Fruit fly (Drosophila melanogaster): ENCODE data around the gene CG6678.
A peak's percentile ranks its signal among the peaks of the same experiment; 100 is the strongest.

CG6678 gene

dm6 chr3R:21849988-21850460 is 36.8 kb upstream of the CG6678 start (continued):
- no peak for TF ChIP-seq CG42726 (GFP tag; IDR thresholded peaks at IDR 0.05; ENCODE audit: partially characterized antibody)
- peak; percentile 11 for TF ChIP-seq CG4424 (GFP tag; optimal IDR thresholded peaks at IDR 0.05)
- TF ChIP-seq otp (GFP tag; IDR thresholded peaks at IDR 0.05) = no peak
- no peak for TF ChIP-seq ttk (GFP tag; IDR thresholded peaks at IDR 0.05)
- no peak for TF ChIP-seq Opbp (GFP tag; IDR thresholded peaks at IDR 0.05; ENCODE audit: partially characterized antibody)
- no peak for TF ChIP-seq Rfx (GFP tag; IDR thresholded peaks at IDR 0.05)
- TF ChIP-seq Hr51 (GFP tag; optimal IDR thresholded peaks at IDR 0.05) = peak; percentile 34 to 38
- TF ChIP-seq tup (GFP tag; optimal IDR thresholded peaks at IDR 0.05) = peak; percentile 14
- TF ChIP-seq Hmr (GFP tag; optimal IDR thresholded peaks at IDR 0.05) = no peak
- TF ChIP-seq repo (GFP tag; optimal IDR thresholded peaks at IDR 0.05) = no peak
- peak; percentile 6 for TF ChIP-seq CG8281 (tag; optimal IDR thresholded peaks at IDR 0.05)
- TF ChIP-seq CG11085 (GFP tag; IDR thresholded peaks at IDR 0.05) = no peak
- no peak for TF ChIP-seq br (optimal IDR thresholded peaks at IDR 0.05)
- 0 out of 2 replicates have a peak, but pooled peaks have one; percentile 3 for TF ChIP-seq Rx (GFP tag; IDR thresholded peaks at IDR 0.05)
- peak; percentile 3 for TF ChIP-seq CG12942 (GFP tag; optimal IDR thresholded peaks at IDR 0.05)
- no peak for TF ChIP-seq CG18764 (GFP tag; optimal IDR thresholded peaks at IDR 0.05)
- TF ChIP-seq dysf (GFP tag; IDR thresholded peaks at IDR 0.05) = peak; percentile 40; the same call in 1 of the 3 replicates
- no peak for TF ChIP-seq CG3281 (GFP tag; optimal IDR thresholded peaks at IDR 0.05)
- no peak for TF ChIP-seq GATAe (GFP tag; conservative IDR thresholded peaks at IDR 0.05)
- peak; percentile 60 for TF ChIP-seq CG33557 (GFP tag; optimal IDR thresholded peaks at IDR 0.05)
- TF ChIP-seq CG13775 (GFP tag; optimal IDR thresholded peaks at IDR 0.05) = peak; percentile 35
- TF ChIP-seq CG4820 (GFP tag; optimal IDR thresholded peaks at IDR 0.05) = peak; percentile 32
- TF ChIP-seq CG2116 (GFP tag; optimal IDR thresholded peaks at IDR 0.05) = peak; percentile 10
- TF ChIP-seq CG30020 (tag; optimal IDR thresholded peaks at IDR 0.05) = no peak
- peak; percentile 3 for TF ChIP-seq CG5180 (GFP tag; optimal IDR thresholded peaks at IDR 0.05)
- peak; percentile 13 for TF ChIP-seq ems (GFP tag; optimal IDR thresholded peaks at IDR 0.05)
- TF ChIP-seq PHDP (tag; optimal IDR thresholded peaks at IDR 0.05) = peak; percentile 25
- TF ChIP-seq zfh1 (GFP tag; IDR thresholded peaks at IDR 0.05) = no peak
- peak; percentile 37 for TF ChIP-seq tx (GFP tag; optimal IDR thresholded peaks at IDR 0.05)
- TF ChIP-seq bbx (GFP tag; IDR thresholded peaks at IDR 0.05; ENCODE audit: partially characterized antibody) = no peak
- TF ChIP-seq gfzf (GFP tag; optimal IDR thresholded peaks at IDR 0.05) = no peak
- TF ChIP-seq psq (GFP tag; optimal IDR thresholded peaks at IDR 0.05) = no peak
- TF ChIP-seq CG17186 (GFP tag; optimal IDR thresholded peaks at IDR 0.05) = no peak
- peak; percentile 11 for TF ChIP-seq CG9437 (GFP tag; optimal IDR thresholded peaks at IDR 0.05)
- peak; percentile 57 for TF ChIP-seq CG17385 (GFP tag; optimal IDR thresholded peaks at IDR 0.05)
- TF ChIP-seq kay (GFP tag; optimal IDR thresholded peaks at IDR 0.05) = peak; percentile 38
- TF ChIP-seq sob (GFP tag; IDR thresholded peaks at IDR 0.05) = peak; percentile 53; the same call in 1 of the 2 replicates
- peak; percentile 64 for TF ChIP-seq lilli (GFP tag; optimal IDR thresholded peaks at IDR 0.05)
- TF ChIP-seq Ptx1 (GFP tag; IDR thresholded peaks at IDR 0.05) = no peak; the same call in 1 of the 2 replicates
- TF ChIP-seq CG15514 (GFP tag; optimal IDR thresholded peaks at IDR 0.05) = no peak
- 0 out of 2 replicates have a peak, but pooled peaks have one; percentile 24 for TF ChIP-seq crol (GFP tag; IDR thresholded peaks at IDR 0.05)
- no peak for TF ChIP-seq CG16779 (GFP tag; IDR thresholded peaks at IDR 0.05)
- TF ChIP-seq insv (GFP tag; optimal IDR thresholded peaks at IDR 0.05) = peak in 1 of 2 experiments; percentile 7
- TF ChIP-seq gem (tag; optimal IDR thresholded peaks at IDR 0.05) = peak; percentile 43
- peak; percentile 84 for TF ChIP-seq twi (tag; optimal IDR thresholded peaks at IDR 0.05)
- TF ChIP-seq BEAF-32 (GFP tag; optimal IDR thresholded peaks at IDR 0.05) = no peak
- peak; percentile 28 for TF ChIP-seq org-1 (GFP tag; optimal IDR thresholded peaks at IDR 0.05)
- TF ChIP-seq onecut (GFP tag; IDR thresholded peaks at IDR 0.05) = no peak
- TF ChIP-seq Bdp1 (GFP tag; optimal IDR thresholded peaks at IDR 0.05) = no peak
- TF ChIP-seq D19A (tag; optimal IDR thresholded peaks at IDR 0.05) = no peak
- peak; percentile 8 for TF ChIP-seq ind (GFP tag; optimal IDR thresholded peaks at IDR 0.05)
